Worm (Caenorhabditis elegans): Measurements from ENCODE around the gene nlp-59.

The nlp-59 gene

DNA sequence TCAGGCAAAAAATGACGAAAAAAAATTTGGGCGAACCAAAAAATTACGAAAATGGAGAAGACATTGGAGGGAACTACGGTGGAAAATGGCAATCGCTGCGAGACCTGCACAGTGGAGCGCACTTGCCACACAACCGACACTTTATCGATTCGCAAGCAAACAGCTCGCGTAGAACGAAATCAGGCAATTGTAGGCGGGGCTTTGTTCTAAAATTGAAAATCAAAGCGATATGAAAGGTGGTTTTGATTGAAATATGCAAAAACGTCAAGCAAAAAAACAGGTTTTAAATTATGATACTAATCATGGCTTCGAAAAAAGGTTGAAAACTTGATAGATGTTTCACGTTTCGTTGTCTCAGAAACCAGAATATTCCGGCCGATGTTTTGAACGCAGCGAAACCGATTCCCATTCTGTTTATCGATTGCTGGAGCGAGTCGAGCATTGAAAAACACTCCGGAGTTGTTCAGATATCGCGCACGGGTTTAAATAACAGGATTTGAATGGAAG is 31.0 kb downstream of the nlp-59 start, which contains the start of the genes fib-1 and mut-15 (continued):
- TF ChIP-seq nhr-90 (tag; optimal IDR thresholded peaks at IDR 0.05; ENCODE audit: poor library complexity) (peak; percentile 94), sup-37 (GFP tag; optimal IDR thresholded peaks at IDR 0.05) (peak; percentile 53), hlh-4 (tag; optimal IDR thresholded peaks at IDR 0.05) (no peak), vab-15 (tag; optimal IDR thresholded peaks at IDR 0.05) (peak; percentile 92), zip-4 (GFP tag; optimal IDR thresholded peaks at IDR 0.05) (peak; percentile 67), rnt-1 (tag; optimal IDR thresholded peaks at IDR 0.05) (peak; percentile 97), fkh-4 (tag; optimal IDR thresholded peaks at IDR 0.05; ENCODE audit: borderline replicate concordance) (peak; percentile 81), ceh-90 (tag; optimal IDR thresholded peaks at IDR 0.05) (peak; percentile 74), fkh-10 (GFP tag; optimal IDR thresholded peaks at IDR 0.05) (peak; percentile 74), nhr-84 (tag; optimal IDR thresholded peaks at IDR 0.05) (no peak), grh-1 (GFP tag; IDR thresholded peaks at IDR 0.05) (peak; percentile 79), lsy-2 (tag; optimal IDR thresholded peaks at IDR 0.05) (peak; percentile 95 to 98), tbx-2 (tag; optimal IDR thresholded peaks at IDR 0.05) (peak; percentile 93), mdl-1 (tag; optimal IDR thresholded peaks at IDR 0.05) (peak in 1 of 2 experiments; percentile 81), ces-1 (GFP tag; optimal IDR thresholded peaks at IDR 0.05) (no peak), elt-3 (tag; optimal IDR thresholded peaks at IDR 0.05) (peak in 4 of 6 experiments; percentile 45 to 85 (median 66)), pqm-1 (tag; optimal IDR thresholded peaks at IDR 0.05) (no peak), tlp-1 (tag; optimal IDR thresholded peaks at IDR 0.05) (no peak), zag-1 (tag; optimal IDR thresholded peaks at IDR 0.05) (peak; percentile 21), lin-39 (tag; optimal IDR thresholded peaks at IDR 0.05) (peak; percentile 59), ztf-4 (tag; optimal IDR thresholded peaks at IDR 0.05) (peak; percentile 72), C34B4.2 (tag; optimal IDR thresholded peaks at IDR 0.05) (no peak), lin-15B (tag; optimal IDR thresholded peaks at IDR 0.05) (peak; percentile 96), nhr-11 (tag; optimal IDR thresholded peaks at IDR 0.05) (peak; percentile 55), ztf-11 (tag; optimal IDR thresholded peaks at IDR 0.05) (peak in 1 of 2 experiments; percentile 92), nhr-12 (tag; optimal IDR thresholded peaks at IDR 0.05) (no peak), ceh-63 (GFP tag; optimal IDR thresholded peaks at IDR 0.05) (peak; percentile 78), hpl-2 (GFP tag; optimal IDR thresholded peaks at IDR 0.05) (peak; percentile 65), lin-13 (GFP tag; optimal IDR thresholded peaks at IDR 0.05) (peak; percentile 88), swsn-7 (tag; optimal IDR thresholded peaks at IDR 0.05) (peak; percentile 95), unc-62 (GFP tag; optimal IDR thresholded peaks at IDR 0.05) (no peak), lin-35 (GFP tag; optimal IDR thresholded peaks at IDR 0.05) (peak; percentile 90 to 92)

ce11 chrV:15004800-15005199 is 33.6 kb downstream of the nlp-59 start, which contains the start of gene hrde-2:
TSS of gene hrde-2 (plus strand) at chrV:15005100.
- TF ChIP-seq pqm-1 (tag; optimal IDR thresholded peaks at IDR 0.05) (no peak), ztf-11 (tag; optimal IDR thresholded peaks at IDR 0.05) (no peak), fos-1 (tag; optimal IDR thresholded peaks at IDR 0.05) (no peak), unc-130 (tag; optimal IDR thresholded peaks at IDR 0.05) (no peak), unc-98 (GFP tag; IDR thresholded peaks at IDR 0.05) (no peak)

ce11 chrV:15011560-15011959 is 40.3 kb downstream of the nlp-59 start, which contains the start of gene nmr-2:
TSS of gene nmr-2 (minus strand) at chrV:15011660.
- TF ChIP-seq pax-3 (tag; optimal IDR thresholded peaks at IDR 0.05), result no peak
- TF ChIP-seq unc-98 (GFP tag; IDR thresholded peaks at IDR 0.05), result no peak
- no peak for TF ChIP-seq lin-15B (tag; optimal IDR thresholded peaks at IDR 0.05)
- TF ChIP-seq pqm-1 (tag; optimal IDR thresholded peaks at IDR 0.05), result no peak
- no peak for TF ChIP-seq sox-4 (tag; optimal IDR thresholded peaks at IDR 0.05)
- TF ChIP-seq alr-1 (tag; optimal IDR thresholded peaks at IDR 0.05; ENCODE audit: borderline replicate concordance), result no peak
- TF ChIP-seq nhr-84 (tag; optimal IDR thresholded peaks at IDR 0.05), result no peak
- TF ChIP-seq nhr-12 (tag; optimal IDR thresholded peaks at IDR 0.05), result no peak
- no peak for TF ChIP-seq efl-1 (optimal IDR thresholded peaks at IDR 0.05)
- TF ChIP-seq efl-1 (GFP tag; optimal IDR thresholded peaks at IDR 0.05 in 1 of 2), result no peak

Measured in whole organism, L1 larva.